Worm (Caenorhabditis elegans) whole organism, L1 larva: ENCODE data around the gene madf-11.

ENCODE experiments used
- aly-2 ChIP-seq: fragments of 150-350 bp; optimal IDR thresholded peaks from 2 replicates; lab custom pipeline; 2014; ENCODE audit warnings: missing biosample characterization, missing genetic modification characterization
- lin-15B ChIP-seq: fragments of 150-350 bp; sonication (generic microtip); optimal IDR thresholded peaks from 3 replicates; lab custom pipeline; 2014; ENCODE audit warnings: missing biosample characterization, missing genetic modification characterization
- nhr-11 ChIP-seq: fragments of 150-350 bp; optimal IDR thresholded peaks from 2 replicates; lab custom pipeline; 2014; ENCODE audit warnings: missing biosample characterization, missing genetic modification characterization
- nhr-12 ChIP-seq: sonication (generic microtip); optimal IDR thresholded peaks from 2 replicates; lab custom pipeline; 2017; ENCODE audit warnings: missing biosample characterization, missing genetic modification characterization
- nhr-237 ChIP-seq: fragments of 150-350 bp; optimal IDR thresholded peaks from 2 replicates; lab custom pipeline; 2014; ENCODE audit warnings: missing biosample characterization, missing genetic modification characterization
- nhr-77 ChIP-seq: fragments of 150-350 bp; optimal IDR thresholded peaks from 2 replicates; lab custom pipeline; 2014; ENCODE audit warnings: missing biosample characterization, missing genetic modification characterization
- rnt-1 ChIP-seq: sonication (generic microtip); optimal IDR thresholded peaks from 2 replicates; lab custom pipeline; 2016; ENCODE audit warnings: mild to moderate bottlenecking, missing genetic modification characterization, moderate library complexity, missing compliant biosample characterization
- snpc-4 ChIP-seq: fragments of 150-350 bp; optimal IDR thresholded peaks from 2 replicates; lab custom pipeline; 2014; ENCODE audit warnings: missing biosample characterization, missing genetic modification characterization
- sox-4 ChIP-seq: sonication (generic microtip); optimal IDR thresholded peaks from 2 replicates; lab custom pipeline; 2016; ENCODE audit warnings: missing genetic modification characterization, missing compliant biosample characterization
- tbx-2 ChIP-seq: sonication (generic microtip); optimal IDR thresholded peaks from 2 replicates; lab custom pipeline; 2016; ENCODE audit warnings: missing genetic modification characterization, missing compliant biosample characterization
- unc-130 ChIP-seq: fragments of 150-350 bp; optimal IDR thresholded peaks from 2 replicates; lab custom pipeline; 2017; ENCODE audit warnings: missing biosample characterization, missing genetic modification characterization, inconsistent platforms
- unc-62 ChIP-seq: fragments of 150-350 bp; optimal IDR thresholded peaks from 2 replicates; lab custom pipeline; 2014; ENCODE audit warnings: missing biosample characterization, missing genetic modification reagents, missing genetic modification characterization

DNA sequence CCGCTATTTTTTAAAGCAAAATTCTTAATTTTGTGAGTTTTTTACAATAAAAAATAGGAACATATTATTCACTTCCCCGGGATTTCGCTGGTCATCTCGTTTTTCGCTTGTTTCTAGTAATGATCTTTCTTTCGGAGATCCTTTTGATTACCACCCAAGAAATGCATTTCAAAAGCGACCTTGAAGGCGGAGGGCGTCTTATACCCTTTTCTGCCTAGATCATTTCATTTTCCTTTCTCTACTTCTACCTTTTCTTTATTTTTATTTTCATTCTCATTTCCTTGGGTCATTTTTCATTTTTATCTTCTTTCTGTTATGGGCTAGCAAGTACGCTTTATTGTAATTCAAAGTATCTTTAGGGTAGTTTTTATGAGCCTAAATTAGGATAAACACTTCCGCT, 16.9 kb upstream of the madf-11 start:
- TF ChIP-seq sox-4 (tag; lab: Kevin White, UChicago) (no peak), tbx-2 (no peak), snpc-4 (tag; lab: Kevin White, UChicago) (no peak), aly-2 (no peak), nhr-237 (tag; lab: Kevin White, UChicago) (no peak), nhr-77 (tag; lab: Kevin White, UChicago) (no peak), lin-15B (no peak), unc-62 (GFP tag; lab: Kevin White, UChicago) (no peak), nhr-12 (tag; lab: Kevin White, UChicago) (no peak), rnt-1 (tag; lab: Kevin White, UChicago) (no peak), unc-130 (tag; lab: Kevin White, UChicago) (no peak), nhr-11 (no peak)
